Fruit fly (Drosophila melanogaster) whole organism, pupa: Measurements from ENCODE around the gene tyf.

Experiments used
- CG10348 ChIP-seq: fragments of 200-800 bp; sonication (Bioruptor generic); IDR thresholded peaks from 2 replicates; pipeline ENCODE4 v1.3.6; 2022; ENCODE audit warnings: missing biosample characterization, missing genetic modification characterization
- CG12605 ChIP-seq: fragments of 200-800 bp; sonication (Bioruptor generic); IDR thresholded peaks from 2 replicates; pipeline ENCODE4 v1.3.6; 2022; ENCODE audit warnings: missing biosample characterization, missing genetic modification characterization
- CG13204 ChIP-seq: fragments of 200-800 bp; sonication (Bioruptor generic); optimal IDR thresholded peaks from 2 replicates; lab custom pipeline; 2018; ENCODE audit warnings: missing biosample characterization, mild to moderate bottlenecking, missing genetic modification characterization, moderate library complexity
- CG15710 ChIP-seq: fragments of 200-800 bp; sonication (Bioruptor generic); optimal IDR thresholded peaks from 2 replicates; lab custom pipeline; 2018; ENCODE audit warnings: missing biosample characterization, mild to moderate bottlenecking, missing genetic modification characterization, moderate library complexity
- CG17806 ChIP-seq: fragments of 200-800 bp; sonication (Bioruptor generic); optimal IDR thresholded peaks from 2 replicates; lab custom pipeline; 2018; ENCODE audit warnings: missing biosample characterization, mild to moderate bottlenecking, missing genetic modification characterization, moderate library complexity
- CG34367 ChIP-seq: fragments of 200-800 bp; sonication (Bioruptor generic); optimal IDR thresholded peaks from 2 replicates; lab custom pipeline; 2018; ENCODE audit warnings: missing biosample characterization, mild to moderate bottlenecking, missing genetic modification characterization
- CG4496 ChIP-seq: fragments of 200-800 bp; sonication (Bioruptor generic); IDR thresholded peaks from 3 replicates; pipeline ENCODE4 v1.3.6; 2022; ENCODE audit warnings: missing biosample characterization, missing genetic modification characterization
- D1 ChIP-seq: fragments of 200-800 bp; sonication (Bioruptor generic); optimal IDR thresholded peaks from 2 replicates; lab custom pipeline; 2018; ENCODE audit warnings: missing biosample characterization, mild to moderate bottlenecking, missing genetic modification characterization, moderate library complexity
- EcR ChIP-seq: fragments of 200-800 bp; sonication (Bioruptor generic); optimal IDR thresholded peaks from 3 replicates; lab custom pipeline; 2019; ENCODE audit warnings: missing biosample characterization, missing genetic modification characterization, mild to moderate bottlenecking, moderate library complexity, missing genetic modification reagents
- Ets98B ChIP-seq: fragments of 200-800 bp; sonication (Bioruptor generic); IDR thresholded peaks from 2 replicates; pipeline ENCODE4 v1.3.6; 2022; ENCODE audit warnings: missing biosample characterization, missing genetic modification characterization
- Pif1A ChIP-seq: fragments of 200-800 bp; sonication (Bioruptor generic); optimal IDR thresholded peaks from 3 replicates; lab custom pipeline; 2016; ENCODE audit warnings: missing biosample characterization, missing genetic modification characterization
- Pif1B ChIP-seq: fragments of 200-800 bp; sonication (Bioruptor generic); optimal IDR thresholded peaks from 3 replicates; lab custom pipeline; 2016; ENCODE audit warnings: missing biosample characterization, missing genetic modification characterization
- fd96Ca ChIP-seq: fragments of 200-800 bp; sonication (Bioruptor generic); IDR thresholded peaks from 3 replicates; pipeline ENCODE4 v1.3.6; 2022; ENCODE audit warnings: missing biosample characterization, missing genetic modification characterization
- gl ChIP-seq: fragments of 200-800 bp; sonication (Bioruptor generic); optimal IDR thresholded peaks from 2 replicates; lab custom pipeline; 2018; ENCODE audit warnings: missing biosample characterization, mild to moderate bottlenecking, missing genetic modification characterization

DNA sequence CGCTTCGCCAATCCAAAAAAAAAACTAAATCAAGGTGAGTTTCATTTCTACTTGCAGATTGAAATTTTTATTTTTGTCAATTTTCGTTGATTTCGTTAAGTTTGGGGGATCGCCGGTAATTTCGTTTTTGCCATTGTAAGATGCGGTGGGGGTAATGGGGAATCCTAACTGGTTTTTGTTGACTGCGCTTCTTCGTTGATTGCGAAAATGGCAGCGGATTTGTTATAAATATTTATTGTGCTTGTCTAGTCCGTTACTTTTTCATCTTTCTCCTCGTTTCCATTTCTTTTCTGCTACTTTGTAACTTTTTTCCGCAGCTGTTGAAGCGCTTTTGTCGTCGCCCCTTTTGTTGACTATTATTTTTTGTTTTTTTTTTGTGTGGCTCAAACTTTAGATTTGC lies 10.6 kb upstream of the tyf start:
- TF ChIP-seq fd96Ca (no peak), CG13204 (GFP tag; lab: Kevin White, UChicago) (no peak), CG4496 (GFP tag; lab: Robert Waterston, UW) (no peak), CG17806 (no peak), EcR (GFP tag; lab: Kevin White, UChicago) (no peak), Pif1B (GFP tag; lab: Kevin White, UChicago) (no peak), Ets98B (GFP tag; lab: Robert Waterston, UW) (no peak), Pif1A (no peak), CG15710 (no peak), CG10348 (GFP tag; lab: Robert Waterston, UW) (no peak), gl (no peak), CG34367 (tag; lab: Kevin White, UChicago) (no peak), D1 (tag; lab: Kevin White, UChicago) (no peak), CG12605 (GFP tag; lab: Robert Waterston, UW) (no peak)
